Worm (Caenorhabditis elegans): Measurements from ENCODE around the gene T07D1.3.

DNA sequence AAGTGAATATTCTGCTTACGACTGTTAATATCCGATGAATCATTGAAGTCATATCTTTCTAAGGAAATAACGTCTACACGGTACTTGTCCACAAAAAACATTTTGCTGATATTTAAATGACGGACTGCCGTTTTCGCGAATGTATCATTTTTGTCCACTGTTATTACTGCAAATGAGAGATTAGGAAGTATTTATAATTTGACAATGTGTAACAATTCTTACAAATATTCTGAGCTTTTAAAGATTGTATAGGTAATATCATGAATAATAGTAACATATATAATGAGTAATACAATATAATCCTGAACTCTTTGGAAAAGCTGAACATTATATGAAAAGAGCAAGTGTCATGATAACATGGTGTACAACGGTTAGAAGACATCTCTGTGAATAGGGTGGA lies 23.4 kb downstream of the T07D1.3 start, which contains the start of gene glr-7:
- TF ChIP-seq lin-35 (GFP tag; optimal IDR thresholded peaks at IDR 0.05): no peak
- no peak for TF ChIP-seq snpc-4 (tag; optimal IDR thresholded peaks at IDR 0.05)
